Worm (Caenorhabditis elegans) whole organism, L2 larva: Measurements from ENCODE around the gene nhr-282.

Experiments used
- R02D3.7 ChIP-seq: fragments of 150-350 bp; optimal IDR thresholded peaks from 2 replicates; lab custom pipeline; 2014; ENCODE audit warnings: missing biosample characterization, missing genetic modification characterization
- Y55F3AM.14 ChIP-seq: fragments of 200-800 bp; sonication (Bioruptor generic); optimal IDR thresholded peaks from 2 replicates; lab custom pipeline; 2018; ENCODE audit warnings: mild to moderate bottlenecking, missing genetic modification characterization, missing compliant biosample characterization
- ZK546.5 ChIP-seq: sonication (generic microtip); optimal IDR thresholded peaks from 2 replicates; lab custom pipeline; 2017; ENCODE audit warnings: missing biosample characterization, missing genetic modification characterization
- aly-2 ChIP-seq: fragments of 150-350 bp; optimal IDR thresholded peaks from 2 replicates; lab custom pipeline; 2014; ENCODE audit warnings: missing biosample characterization, missing genetic modification characterization
- elt-3 ChIP-seq: sonication (generic microtip); optimal IDR thresholded peaks from 2 replicates; lab custom pipeline; 2017; ENCODE audit warnings: missing biosample characterization, missing genetic modification characterization
- fos-1 ChIP-seq: fragments of 150-350 bp; optimal IDR thresholded peaks from 2 replicates; lab custom pipeline; 2014; ENCODE audit warnings: missing biosample characterization, missing genetic modification characterization
- lin-39 ChIP-seq: fragments of 150-350 bp; optimal IDR thresholded peaks from 2 replicates; lab custom pipeline; 2014; ENCODE audit warnings: missing biosample characterization, missing genetic modification reagents, missing genetic modification characterization
- mbf-1 ChIP-seq: sonication (generic microtip); optimal IDR thresholded peaks from 2 replicates; lab custom pipeline; 2017; ENCODE audit warnings: missing biosample characterization, missing genetic modification characterization
- nhr-11 ChIP-seq: fragments of 150-350 bp; optimal IDR thresholded peaks from 2 replicates; lab custom pipeline; 2014; ENCODE audit warnings: missing biosample characterization, missing genetic modification characterization
- nhr-21 ChIP-seq: fragments of 150-350 bp; optimal IDR thresholded peaks from 2 replicates; lab custom pipeline; 2014; ENCODE audit warnings: missing biosample characterization, missing genetic modification characterization
- skn-1 ChIP-seq: sonication (generic microtip); optimal IDR thresholded peaks from 2 replicates; lab custom pipeline; 2017; ENCODE audit warnings: missing biosample characterization, missing genetic modification characterization
- zag-1 ChIP-seq: fragments of 150-350 bp; optimal IDR thresholded peaks from 2 replicates; lab custom pipeline; 2014; ENCODE audit warnings: missing biosample characterization, missing genetic modification characterization
- ztf-4 ChIP-seq: fragments of 150-350 bp; optimal IDR thresholded peaks from 2 replicates; lab custom pipeline; 2014; ENCODE audit warnings: missing biosample characterization, missing genetic modification characterization

DNA sequence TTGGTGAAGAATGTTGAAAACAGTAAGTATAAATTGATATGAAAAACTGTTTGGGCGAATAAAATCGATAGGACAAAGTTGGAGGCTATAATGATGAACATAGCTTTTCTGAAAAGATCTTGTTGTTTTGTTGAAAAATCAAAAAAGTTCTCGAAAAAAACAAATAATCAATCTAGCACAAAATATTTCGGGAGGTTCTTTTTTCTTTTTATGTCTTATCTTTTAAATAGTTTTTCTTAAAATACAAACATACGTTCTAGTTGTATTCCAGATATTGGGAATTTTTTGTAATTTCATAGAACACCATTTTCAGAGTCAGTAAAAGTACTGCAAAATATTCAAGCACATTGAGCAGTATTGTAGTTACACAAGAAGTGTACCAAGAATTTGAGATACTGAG lies 17.8 kb downstream of the nhr-282 start, which contains the start of gene srbc-55:
- TF ChIP-seq aly-2 (tag; lab: Kevin White, UChicago) (no peak), nhr-11 (tag; lab: Kevin White, UChicago) (no peak), elt-3 (no peak), Y55F3AM.14 (GFP tag; lab: Kevin White, UChicago) (no peak), lin-39 (tag; lab: Kevin White, UChicago) (no peak), nhr-21 (tag; lab: Kevin White, UChicago) (no peak), mbf-1 (tag; lab: Kevin White, UChicago) (no peak), zag-1 (tag; lab: Kevin White, UChicago) (no peak), skn-1 (tag; lab: Kevin White, UChicago) (no peak), ZK546.5 (no peak), ztf-4 (no peak), fos-1 (no peak), R02D3.7 (tag; lab: Kevin White, UChicago) (no peak)
